Fruit fly (Drosophila melanogaster) ovary, adult (tissue): ENCODE measurements around the gene CG18233.

ENCODE experiments used
- CG17801 ChIP-seq: fragments of 200-800 bp; optimal IDR thresholded peaks from 2 replicates; lab custom pipeline; 2019; ENCODE audit warnings: missing biosample characterization, mild to moderate bottlenecking, missing genetic modification characterization, moderate library complexity; ENCODE audit not compliant: partially characterized antibody

CG18233 gene

DNA sequence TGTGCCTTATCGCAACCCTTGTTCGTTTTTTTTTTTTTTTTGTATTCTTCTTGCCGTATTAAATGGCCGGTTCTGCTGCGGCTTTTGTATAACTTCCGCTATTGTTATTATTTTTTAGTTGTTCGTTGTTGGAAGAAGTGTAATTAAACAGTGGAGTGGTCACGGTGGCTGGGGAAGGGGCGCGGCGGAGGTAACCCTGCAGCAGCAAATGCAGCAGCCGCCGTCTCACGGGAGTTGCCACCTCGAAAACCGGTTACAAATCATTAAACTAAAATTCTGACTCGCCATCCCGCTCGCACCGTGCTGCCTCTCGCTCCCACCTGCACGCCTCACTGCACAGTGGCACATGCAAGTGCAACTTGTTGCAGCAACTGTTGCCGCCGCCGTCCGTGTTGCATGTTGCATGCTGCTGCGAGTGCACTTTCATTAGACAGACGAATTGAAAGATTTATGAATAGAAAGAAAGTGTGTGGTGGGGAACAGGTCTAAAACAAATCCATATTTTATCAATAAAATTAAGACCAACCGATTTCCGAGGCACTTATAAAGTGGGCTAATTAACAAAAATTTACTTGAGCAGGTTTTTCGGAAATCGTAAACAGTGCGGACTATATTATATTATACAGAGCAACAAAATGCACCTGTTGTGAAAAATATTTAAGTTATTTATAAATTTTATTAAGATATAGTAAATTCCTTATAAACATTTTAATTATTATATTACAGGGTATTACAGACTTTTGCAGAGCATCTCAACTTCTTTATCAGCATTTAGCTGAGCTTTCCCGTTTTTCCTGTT is 22.6 kb downstream of the CG18233 start:
- TF ChIP-seq CG17801 (GFP tag; lab: Kevin White, UChicago) = no peak

- no peak for TF ChIP-seq CG17801 (GFP tag; lab: Kevin White, UChicago)
These were observed 23.2 kb downstream of the CG18233 start for dm6 chr3L:18628458-18628857.

DNA sequence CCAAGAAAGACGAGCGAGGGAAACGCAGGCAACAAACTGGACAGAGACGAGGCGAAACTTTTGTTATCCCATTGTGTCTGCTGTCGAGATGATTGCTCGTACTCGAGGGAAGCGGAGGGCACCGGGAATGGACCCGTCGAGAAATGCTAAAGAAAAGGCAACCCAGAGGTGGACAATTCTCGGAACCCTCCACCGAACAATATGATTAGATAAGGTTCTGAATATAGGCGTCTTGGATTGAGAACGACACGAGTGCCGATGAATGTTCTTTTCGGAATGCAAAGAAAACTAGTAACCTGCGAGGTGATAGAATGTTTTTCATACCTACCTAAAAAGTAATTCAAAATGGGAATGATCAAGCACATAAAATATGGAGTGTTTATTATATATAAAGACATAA is 24.6 kb downstream of the CG18233 start:
- no peak for TF ChIP-seq CG17801 (GFP tag; lab: Kevin White, UChicago)

DNA sequence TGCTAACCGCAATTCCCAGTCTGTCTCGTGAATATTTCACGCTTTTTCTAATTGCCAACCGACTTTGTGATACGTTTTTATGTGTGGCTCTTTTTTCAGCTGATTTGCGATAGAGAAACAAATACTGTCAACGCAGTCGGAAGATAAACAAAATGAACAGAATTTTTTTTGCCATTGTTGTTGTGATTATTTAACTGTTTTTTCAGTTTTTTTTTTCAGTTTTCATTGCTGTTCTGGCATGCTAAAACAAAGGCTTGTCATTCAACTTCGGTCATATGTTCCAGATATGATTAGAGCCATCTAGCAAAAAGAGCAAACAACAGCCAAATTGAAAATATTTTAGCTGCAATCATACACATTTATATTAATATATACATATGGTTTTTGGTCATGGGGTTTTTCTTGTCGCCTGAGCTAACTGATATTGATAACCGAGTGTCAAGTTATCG is 26.9 kb downstream of the CG18233 start:
- TF ChIP-seq CG17801 (GFP tag; lab: Kevin White, UChicago) = no peak

DNA sequence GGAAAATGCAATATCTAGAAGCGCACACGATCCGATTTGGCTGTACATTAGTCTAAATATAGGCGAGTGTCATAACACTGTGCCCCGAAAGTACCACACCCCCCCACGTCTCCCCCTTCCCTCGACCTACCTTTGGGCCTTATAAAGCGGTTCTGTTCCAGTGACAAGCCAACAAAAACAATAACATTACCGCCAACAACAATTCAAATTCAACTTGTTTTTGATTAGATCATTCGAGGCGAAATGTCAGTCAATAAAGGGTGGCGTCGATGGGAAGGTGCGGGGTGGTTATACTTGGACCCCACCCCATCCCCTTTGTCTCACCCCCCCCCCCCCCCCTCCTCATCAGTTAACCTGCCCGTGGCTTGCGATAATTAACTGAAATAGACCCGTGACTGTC is 27.8 kb downstream of the CG18233 start:
- no peak for TF ChIP-seq CG17801 (GFP tag; lab: Kevin White, UChicago)

DNA sequence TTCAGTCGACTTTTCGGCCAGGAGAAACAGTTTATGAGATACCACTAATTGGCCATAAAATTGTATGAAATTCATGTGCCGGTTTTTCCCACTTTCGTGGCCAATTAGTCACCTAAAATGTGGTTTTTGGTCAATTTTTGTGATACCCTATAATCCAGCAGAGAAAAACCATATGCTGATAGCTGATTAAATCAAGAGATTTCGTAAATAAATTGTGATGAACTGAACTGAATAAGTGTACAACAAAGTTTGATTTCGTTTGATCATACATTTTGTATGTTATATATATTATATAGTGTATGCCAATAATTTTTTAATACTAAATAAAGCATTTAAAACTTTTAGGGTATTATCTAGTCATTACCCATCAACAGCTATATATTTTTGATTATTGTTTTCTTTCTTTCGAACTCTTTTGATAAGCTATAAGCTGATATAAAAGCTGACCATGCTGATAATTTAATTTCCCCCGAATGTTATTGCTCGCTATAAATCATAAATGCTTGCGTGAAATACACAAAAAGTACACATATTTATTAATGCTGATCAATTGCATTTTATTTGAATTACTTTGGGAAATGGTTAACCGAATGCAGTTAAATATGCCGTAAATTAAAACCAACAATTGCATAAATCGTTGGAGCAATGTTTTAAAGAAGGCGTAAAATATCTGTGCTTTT is 29.7 kb downstream of the CG18233 start:
- TF ChIP-seq CG17801 (GFP tag; lab: Kevin White, UChicago) = peak; percentile 60

DNA sequence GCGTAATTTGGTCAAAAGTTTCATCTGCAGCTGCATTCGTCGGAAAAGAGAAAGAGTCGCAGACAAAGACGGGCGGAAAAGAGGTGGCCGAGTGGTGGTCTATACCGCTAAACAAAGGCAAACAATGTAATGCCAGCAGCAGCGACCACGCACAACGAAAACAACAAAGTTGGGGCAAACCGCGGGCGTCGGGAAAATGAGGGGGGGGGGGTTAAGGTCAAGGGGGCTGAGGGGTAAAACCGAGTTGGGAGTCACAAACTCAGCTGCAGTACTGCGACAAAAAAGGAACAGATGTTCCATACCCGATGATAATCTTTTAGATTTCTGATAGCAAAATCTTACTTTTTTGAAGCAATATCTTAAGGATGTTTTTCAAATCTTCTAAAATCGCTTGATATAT is 31.5 kb downstream of the CG18233 start:
- TF ChIP-seq CG17801 (GFP tag; lab: Kevin White, UChicago) = no peak

DNA sequence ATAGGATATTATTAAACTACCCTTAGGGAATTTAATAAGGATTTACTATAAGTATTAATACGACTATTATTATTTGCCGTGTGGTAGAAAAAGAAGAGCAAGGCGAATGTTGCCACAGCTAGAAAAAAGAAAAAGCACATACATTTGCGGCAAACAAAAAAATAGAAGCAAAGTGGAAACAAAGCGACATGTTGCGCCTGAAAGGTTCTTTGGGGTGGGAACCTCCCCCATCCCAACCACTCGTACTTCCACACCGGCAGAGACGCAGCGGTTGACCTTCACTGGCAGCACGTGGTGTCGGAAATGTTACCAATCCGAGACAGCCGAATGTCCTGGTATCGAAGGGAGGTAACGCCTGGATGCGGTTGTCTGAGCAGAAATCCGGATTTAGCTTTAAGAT is 32.1 kb downstream of the CG18233 start:
- no peak for TF ChIP-seq CG17801 (GFP tag; lab: Kevin White, UChicago)

dm6 chr3L:18638043-18638442 is 32.8 kb downstream of the CG18233 start:
- no peak for TF ChIP-seq CG17801 (GFP tag; lab: Kevin White, UChicago)

DNA sequence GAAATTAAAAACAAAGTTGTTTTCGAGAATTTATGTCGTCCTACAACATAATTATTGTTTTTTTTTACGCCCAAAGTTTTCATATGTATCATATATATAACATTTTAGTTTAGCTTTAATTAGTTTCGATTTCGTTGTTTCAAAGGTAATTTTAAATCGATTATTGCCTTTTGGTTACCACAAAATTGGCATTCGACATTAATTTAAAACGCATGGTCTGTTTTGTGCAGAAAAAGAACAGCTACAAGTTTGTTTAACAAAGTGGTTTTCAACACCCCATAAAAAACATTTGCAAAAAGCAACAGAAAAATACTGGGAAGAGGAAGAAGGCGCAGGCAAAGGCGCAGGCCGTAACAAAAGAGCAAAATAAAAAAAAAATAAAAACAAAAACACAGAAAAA is 33.2 kb downstream of the CG18233 start:
- TF ChIP-seq CG17801 (GFP tag; lab: Kevin White, UChicago) = no peak

DNA sequence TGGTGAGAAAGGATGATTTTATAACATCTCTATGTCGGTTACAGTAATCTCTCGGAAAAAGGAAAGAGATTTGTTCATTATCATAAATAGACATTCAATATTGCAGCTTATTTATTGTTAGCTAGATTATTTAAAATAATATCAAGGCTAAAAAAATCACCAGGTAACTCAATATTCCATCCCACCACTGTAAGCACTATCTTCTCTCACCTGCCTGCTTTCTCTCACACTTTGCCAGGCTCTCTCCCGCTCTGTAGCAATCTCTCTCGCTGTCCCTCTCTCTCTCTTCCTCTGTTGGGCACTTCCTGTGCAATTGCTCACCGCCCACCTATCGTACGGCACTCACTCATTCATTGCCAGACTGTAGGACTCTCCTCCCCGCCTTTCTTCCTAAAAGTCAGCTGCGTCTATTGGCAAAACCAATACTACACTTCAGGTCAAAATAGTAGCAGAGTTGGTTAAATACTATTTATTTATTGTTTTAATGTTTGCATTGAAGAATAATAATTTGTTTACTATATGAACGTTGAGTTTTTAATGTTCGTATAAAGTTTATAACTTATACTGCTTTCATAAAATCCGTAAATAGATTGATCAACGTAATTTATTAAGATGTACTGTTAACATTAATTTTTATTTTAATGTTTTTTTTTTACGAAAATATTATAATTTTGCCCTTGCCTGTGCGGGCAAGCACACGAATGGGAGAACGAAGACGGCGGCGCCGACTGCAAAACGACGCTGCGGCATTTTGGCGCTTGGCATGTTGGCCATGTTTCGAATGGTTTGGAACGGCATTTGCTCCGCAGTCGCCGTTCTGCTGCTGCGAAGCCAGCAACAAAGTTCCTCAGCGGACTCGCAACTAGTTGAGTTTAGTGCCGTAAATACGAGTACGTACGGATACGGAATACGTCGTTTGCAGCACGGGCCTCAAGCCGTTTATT is 35.6 kb downstream of the CG18233 start:
- peak; percentile 38 for TF ChIP-seq CG17801 (GFP tag; lab: Kevin White, UChicago)

- no peak for TF ChIP-seq CG17801 (GFP tag; lab: Kevin White, UChicago)
These were observed 38.0 kb downstream of the CG18233 start for dm6 chr3L:18643222-18643621.

- TF ChIP-seq CG17801 (GFP tag; lab: Kevin White, UChicago) = no peak
These were observed 48.5 kb downstream of the CG18233 start for dm6 chr3L:18653737-18654136.
